Fruit fly (Drosophila melanogaster) whole organism, wandering third instar larva: ENCODE results near the gene CG31287.

ENCODE experiments used
- Dfd ChIP-seq: fragments of >200 bp; optimal IDR thresholded peaks from 2 replicates; lab custom pipeline; 2017; ENCODE audit warnings: missing biosample characterization, missing genetic modification characterization
- Hnf4 ChIP-seq: fragments of 200-800 bp; sonication (Bioruptor generic); optimal IDR thresholded peaks from 2 replicates; lab custom pipeline; 2016; ENCODE audit warnings: missing biosample characterization, mild to moderate bottlenecking, missing genetic modification characterization
- Hr78 ChIP-seq: fragments of >200 bp; optimal IDR thresholded peaks from 2 replicates; lab custom pipeline; 2017; ENCODE audit warnings: missing biosample characterization, missing genetic modification characterization
- ey ChIP-seq: fragments of 200-800 bp; sonication (Bioruptor generic); optimal IDR thresholded peaks from 2 replicates; lab custom pipeline; 2016; ENCODE audit warnings: missing biosample characterization, missing genetic modification characterization
- fru ChIP-seq: fragments of 200-800 bp; sonication (Bioruptor generic); optimal IDR thresholded peaks from 3 replicates; lab custom pipeline; 2016; ENCODE audit warnings: missing biosample characterization, mild to moderate bottlenecking, missing genetic modification characterization
- h ChIP-seq: fragments of 200-800 bp; sonication (Bioruptor generic); optimal IDR thresholded peaks from 3 replicates; lab custom pipeline; 2016; ENCODE audit warnings: missing biosample characterization, mild to moderate bottlenecking, missing genetic modification characterization

DNA sequence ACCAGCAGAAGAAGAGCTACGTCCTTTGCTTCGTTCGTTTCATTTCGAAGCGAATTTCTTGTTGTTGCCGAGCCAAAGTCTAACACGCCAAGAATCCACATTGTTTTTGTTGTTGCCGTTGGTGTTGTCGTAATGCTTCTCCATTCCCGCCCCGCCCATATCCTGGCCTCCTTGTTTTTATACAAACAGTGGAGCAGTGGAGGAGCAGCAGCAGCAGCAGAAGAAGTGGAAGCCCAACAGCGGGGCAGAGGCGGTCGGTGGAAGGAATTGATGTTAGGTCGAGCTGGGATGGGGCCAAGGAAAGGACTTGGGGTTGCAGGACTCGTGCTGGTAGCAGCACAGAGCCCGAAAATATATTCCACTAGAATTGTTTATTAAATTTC lies 12.1 kb downstream of the CG31287 start:
- TF ChIP-seq fru (GFP tag; lab: Kevin White, UChicago) (no peak), ey (no peak), Hr78 (GFP tag; lab: Kevin White, UChicago) (no peak), Dfd (GFP tag; lab: Kevin White, UChicago) (peak; percentile 10), Hnf4 (GFP tag; lab: Kevin White, UChicago) (no peak), h (GFP tag; lab: Kevin White, UChicago) (no peak)
